Worm (Caenorhabditis elegans) whole organism, young adult: ENCODE results near the gene fbxa-160.

Experiments used
- B0019.2 ChIP-seq: fragments of 200-800 bp; sonication (Bioruptor generic); conservative IDR thresholded peaks from 2 replicates; pipeline ENCODE4 v1.3.6; 2022; ENCODE audit warnings: missing genetic modification reagents, missing genetic modification characterization, missing compliant biosample characterization
- B0035.1 ChIP-seq: sonication (generic microtip); optimal IDR thresholded peaks from 2 replicates; lab custom pipeline; 2016; ENCODE audit warnings: missing genetic modification characterization, mild to moderate bottlenecking, missing compliant biosample characterization, missing genotype, missing genetic modification reagents
- C17E4.6 ChIP-seq: fragments of 200-800 bp; sonication (Bioruptor generic); IDR thresholded peaks from 2 replicates; pipeline ENCODE4 v1.3.6; 2022; ENCODE audit warnings: missing genetic modification reagents, missing genetic modification characterization, missing compliant biosample characterization
- F39B2.1 ChIP-seq: fragments of 200-800 bp; sonication (Bioruptor generic); IDR thresholded peaks from 2 replicates; pipeline ENCODE4 v1.3.6; 2022; ENCODE audit warnings: missing genetic modification reagents, missing genetic modification characterization, missing compliant biosample characterization
- F52B5.7 ChIP-seq: sonication (generic microtip); optimal IDR thresholded peaks from 2 replicates; lab custom pipeline; 2016; ENCODE audit warnings: mild to moderate bottlenecking, missing genetic modification characterization, missing compliant biosample characterization
- F57A8.1 ChIP-seq: fragments of 200-800 bp; sonication (Bioruptor generic); optimal IDR thresholded peaks from 2 replicates; lab custom pipeline; 2018; ENCODE audit warnings: mild to moderate bottlenecking, missing genetic modification characterization, moderate library complexity, missing compliant biosample characterization
- F57C9.4 ChIP-seq: sonication (generic microtip); optimal IDR thresholded peaks from 2 replicates; lab custom pipeline; 2017; ENCODE audit warnings: mild to moderate bottlenecking, missing genetic modification characterization, missing compliant biosample characterization
- K12H6.12 ChIP-seq: fragments of 200-800 bp; sonication (Bioruptor generic); optimal IDR thresholded peaks from 2 replicates; lab custom pipeline; 2018; ENCODE audit warnings: mild to moderate bottlenecking, missing genetic modification characterization, missing compliant biosample characterization
- T07F8.4 ChIP-seq: sonication (generic microtip); optimal IDR thresholded peaks from 2 replicates; lab custom pipeline; 2016; ENCODE audit warnings: mild to moderate bottlenecking, missing genetic modification characterization, moderate library complexity, missing compliant biosample characterization
- Y56A3A.18 ChIP-seq: fragments of 200-800 bp; sonication (Bioruptor generic); IDR thresholded peaks from 2 replicates; pipeline ENCODE4 v1.3.6; 2022; ENCODE audit warnings: missing genetic modification reagents, missing genetic modification characterization, missing compliant biosample characterization
- ZK185.1 ChIP-seq: sonication (generic microtip); optimal IDR thresholded peaks from 2 replicates; lab custom pipeline; 2016; ENCODE audit warnings: mild to moderate bottlenecking, missing genetic modification characterization, missing compliant biosample characterization; ENCODE audit not compliant: poor library complexity, severe bottlenecking
- ama-1 ChIP-seq, 3 experiments: fragments of 150-350 bp in 1 of 3; sonication (generic microtip) in 2 of 3; optimal IDR thresholded peaks; 2 replicates each; lab custom pipeline; 2014 to 2018; ENCODE audit warnings: missing biosample characterization in 2 of 3, missing genetic modification characterization in 2 of 3, missing genetic modification reagents in 2 of 3
- athp-1 ChIP-seq: sonication (generic microtip); optimal IDR thresholded peaks from 2 replicates; lab custom pipeline; 2017; ENCODE audit warnings: mild to moderate bottlenecking, missing genetic modification characterization, missing compliant biosample characterization
- attf-3 ChIP-seq: fragments of 200-800 bp; sonication (Bioruptor generic); conservative IDR thresholded peaks from 2 replicates; pipeline ENCODE4 v1.3.6; 2022; ENCODE audit warnings: missing genetic modification reagents, missing genetic modification characterization, missing compliant biosample characterization
- attf-5 ChIP-seq: fragments of 200-800 bp; sonication (Bioruptor generic); optimal IDR thresholded peaks from 2 replicates; lab custom pipeline; 2018; ENCODE audit warnings: mild to moderate bottlenecking, missing genetic modification characterization, missing compliant biosample characterization
- attf-6 ChIP-seq: fragments of 200-800 bp; sonication (Bioruptor generic); IDR thresholded peaks from 2 replicates; pipeline ENCODE4 v1.3.6; 2022; ENCODE audit warnings: missing genetic modification reagents, missing genetic modification characterization, missing compliant biosample characterization
- bed-1 ChIP-seq: fragments of 200-800 bp; sonication (Bioruptor generic); IDR thresholded peaks from 2 replicates; pipeline ENCODE4 v1.3.6; 2022; ENCODE audit warnings: missing genetic modification reagents, missing genetic modification characterization, missing compliant biosample characterization
- ccch-3 ChIP-seq: fragments of 200-800 bp; sonication (Bioruptor generic); optimal IDR thresholded peaks from 2 replicates; lab custom pipeline; 2018; ENCODE audit warnings: mild to moderate bottlenecking, missing genetic modification characterization, missing compliant biosample characterization
- ceh-27 ChIP-seq: fragments of 200-800 bp; sonication (Bioruptor generic); optimal IDR thresholded peaks from 2 replicates; lab custom pipeline; 2018; ENCODE audit warnings: mild to moderate bottlenecking, missing genetic modification characterization, moderate library complexity, missing compliant biosample characterization
- ceh-91 ChIP-seq: fragments of 200-800 bp; sonication (Bioruptor generic); IDR thresholded peaks from 2 replicates; pipeline ENCODE4 v1.3.6; 2022; ENCODE audit warnings: missing genetic modification reagents, missing genetic modification characterization, missing compliant biosample characterization
- die-1 ChIP-seq: sonication (generic microtip); optimal IDR thresholded peaks from 2 replicates; lab custom pipeline; 2016; ENCODE audit warnings: missing genotype, mild to moderate bottlenecking, missing genetic modification characterization, missing compliant biosample characterization
- dpl-1 ChIP-seq: fragments of 150-350 bp; optimal IDR thresholded peaks from 2 replicates; lab custom pipeline; 2014; ENCODE audit warnings: missing biosample characterization, missing genetic modification reagents, missing genetic modification characterization
- egl-18 ChIP-seq: fragments of 200-800 bp; sonication (Bioruptor generic); IDR thresholded peaks from 2 replicates; pipeline ENCODE4 v1.3.6; 2022; ENCODE audit warnings: missing genetic modification reagents, missing genetic modification characterization, missing compliant biosample characterization
- gei-17 ChIP-seq: fragments of 200-800 bp; sonication (Bioruptor generic); optimal IDR thresholded peaks from 2 replicates; lab custom pipeline; 2018; ENCODE audit warnings: mild to moderate bottlenecking, missing genetic modification characterization, missing compliant biosample characterization
- hlh-12 ChIP-seq: sonication (generic microtip); optimal IDR thresholded peaks from 2 replicates; lab custom pipeline; 2016; ENCODE audit warnings: missing genetic modification characterization, missing compliant biosample characterization
- hmg-1.2 ChIP-seq: fragments of 200-800 bp; sonication (Bioruptor generic); IDR thresholded peaks from 2 replicates; pipeline ENCODE4 v1.3.6; 2022; ENCODE audit warnings: missing genetic modification reagents, missing genetic modification characterization, missing compliant biosample characterization
- hsf-1 ChIP-seq: fragments of 200-800 bp; sonication (Bioruptor generic); IDR thresholded peaks from 2 replicates; pipeline ENCODE4 v1.3.6; 2022; ENCODE audit warnings: missing genetic modification reagents, missing genetic modification characterization, missing compliant biosample characterization
- let-526 ChIP-seq: fragments of 200-800 bp; sonication (Bioruptor generic); IDR thresholded peaks from 2 replicates; pipeline ENCODE4 v1.3.6; 2022; ENCODE audit warnings: missing genetic modification reagents, missing genetic modification characterization, missing compliant biosample characterization
- lin-40 ChIP-seq: sonication (generic microtip); optimal IDR thresholded peaks from 2 replicates; lab custom pipeline; 2016; ENCODE audit warnings: missing genetic modification characterization, mild to moderate bottlenecking, missing compliant biosample characterization, missing genotype, missing genetic modification reagents
- lin-54 ChIP-seq: fragments of 200-800 bp; sonication (Bioruptor generic); optimal IDR thresholded peaks from 2 replicates; lab custom pipeline; 2018; ENCODE audit warnings: mild to moderate bottlenecking, missing genetic modification characterization, missing compliant biosample characterization
- madf-10 ChIP-seq: sonication (generic microtip); optimal IDR thresholded peaks from 2 replicates; lab custom pipeline; 2016; ENCODE audit warnings: mild to moderate bottlenecking, missing genetic modification characterization, missing compliant biosample characterization
- madf-8 ChIP-seq: fragments of 200-800 bp; sonication (Bioruptor generic); conservative IDR thresholded peaks from 2 replicates; pipeline ENCODE4 v1.3.6; 2022; ENCODE audit warnings: missing genetic modification reagents, missing genetic modification characterization, missing compliant biosample characterization
- mcd-1 ChIP-seq: fragments of 200-800 bp; sonication (Bioruptor generic); IDR thresholded peaks from 2 replicates; pipeline ENCODE4 v1.3.6; 2022; ENCODE audit warnings: missing genetic modification reagents, missing genetic modification characterization, missing compliant biosample characterization
- mel-28 ChIP-seq: sonication (generic microtip); optimal IDR thresholded peaks from 2 replicates; lab custom pipeline; 2016; ENCODE audit warnings: borderline replicate concordance, mild to moderate bottlenecking, missing genetic modification characterization, missing compliant biosample characterization
- mxl-1 ChIP-seq: sonication (generic microtip); optimal IDR thresholded peaks from 2 replicates; lab custom pipeline; 2016; ENCODE audit warnings: missing genetic modification characterization, missing compliant biosample characterization
- nfyb-1 ChIP-seq: fragments of 200-800 bp; sonication (Bioruptor generic); IDR thresholded peaks from 2 replicates; pipeline ENCODE4 v1.3.6; 2022; ENCODE audit warnings: missing genetic modification reagents, missing genetic modification characterization, missing compliant biosample characterization
- pbrm-1 ChIP-seq: fragments of 200-800 bp; sonication (Bioruptor generic); IDR thresholded peaks from 2 replicates; pipeline ENCODE4 v1.3.6; 2022; ENCODE audit warnings: missing genetic modification reagents, missing genetic modification characterization, missing compliant biosample characterization
- repo-1 ChIP-seq: sonication (generic microtip); optimal IDR thresholded peaks from 2 replicates; lab custom pipeline; 2017; ENCODE audit warnings: mild to moderate bottlenecking, missing genetic modification characterization, missing compliant biosample characterization
- snpc-3.4 ChIP-seq: sonication (generic microtip); optimal IDR thresholded peaks from 2 replicates; lab custom pipeline; 2017; ENCODE audit warnings: missing genetic modification characterization, mild to moderate bottlenecking, missing compliant biosample characterization, antibody characterized with exemption, moderate library complexity, missing genotype, missing genetic modification reagents
- snpc-4 ChIP-seq, 5 experiments: fragments of 150-350 bp in 1 of 5; sonication (generic microtip) in 4 of 5; optimal IDR thresholded peaks; 2 replicates each; lab custom pipeline; 2014 to 2018; ENCODE audit warnings: missing genetic modification characterization in 5 of 5, missing biosample characterization in 3 of 5, antibody characterized with exemption in 2 of 5, mild to moderate bottlenecking in 2 of 5, missing compliant biosample characterization in 2 of 5, missing genotype in 2 of 5, moderate library complexity in 2 of 5, missing genetic modification reagents in 1 of 5
- sptf-2 ChIP-seq: fragments of 200-800 bp; sonication (Bioruptor generic); optimal IDR thresholded peaks from 2 replicates; lab custom pipeline; 2018; ENCODE audit warnings: mild to moderate bottlenecking, missing genetic modification characterization, missing compliant biosample characterization
- tbx-9 ChIP-seq: sonication (generic microtip); optimal IDR thresholded peaks from 2 replicates; lab custom pipeline; 2016; ENCODE audit warnings: borderline replicate concordance, missing genetic modification characterization, inconsistent platforms, missing compliant biosample characterization
- tlf-1 ChIP-seq: fragments of 200-800 bp; sonication (Bioruptor generic); optimal IDR thresholded peaks from 2 replicates; lab custom pipeline; 2018; ENCODE audit warnings: mild to moderate bottlenecking, missing genetic modification characterization, missing compliant biosample characterization
- unc-130 ChIP-seq: sonication (generic microtip); optimal IDR thresholded peaks from 2 replicates; lab custom pipeline; 2016; ENCODE audit warnings: missing genetic modification reagents, missing genetic modification characterization, missing compliant biosample characterization

fbxa-160 gene

ce11 chrII:1657202-1657601 is 32.7 kb upstream of the fbxa-160 start, which contains the start of gene ZC204.12:
Gene ZC204.12 (minus strand): TSS chrII:1657302.
- TF ChIP-seq T07F8.4 (tag; lab: Kevin White, UChicago) (no peak), tbx-9 (tag; lab: Kevin White, UChicago) (no peak), hmg-1.2 (GFP tag; lab: Robert Waterston, UW) (no peak), nfyb-1 (GFP tag; lab: Robert Waterston, UW) (no peak), dpl-1 (no peak), F57A8.1 (no peak)

- TF ChIP-seq B0019.2 (GFP tag; lab: Robert Waterston, UW): no peak
- TF ChIP-seq egl-18: no peak
- no peak for TF ChIP-seq hlh-12 (tag; lab: Kevin White, UChicago)
- TF ChIP-seq gei-17 (GFP tag; lab: Kevin White, UChicago): no peak
- no peak for TF ChIP-seq snpc-4 (GFP tag; optimal IDR thresholded peaks at IDR 0.05; lab: Kevin White, UChicago)
- TF ChIP-seq snpc-4 (tag; optimal IDR thresholded peaks at IDR 0.05; lab: Kevin White, UChicago): no peak
- TF ChIP-seq F57C9.4 (tag; lab: Kevin White, UChicago): no peak
- no peak for TF ChIP-seq ccch-3 (GFP tag; lab: Kevin White, UChicago)
- no peak for TF ChIP-seq die-1 (tag; lab: Kevin White, UChicago)
- no peak for TF ChIP-seq ceh-27 (GFP tag; lab: Kevin White, UChicago)
- TF ChIP-seq F52B5.7 (tag; lab: Kevin White, UChicago): no peak
- TF ChIP-seq B0035.1 (tag; lab: Kevin White, UChicago): no peak
- TF ChIP-seq madf-10 (tag; lab: Kevin White, UChicago): no peak
- no peak for TF ChIP-seq lin-54 (GFP tag; lab: Kevin White, UChicago)
- TF ChIP-seq mxl-1: no peak
- TF ChIP-seq attf-6 (GFP tag; lab: Robert Waterston, UW): no peak
- TF ChIP-seq Y56A3A.18 (GFP tag; lab: Robert Waterston, UW): no peak
- no peak for TF ChIP-seq lin-40 (tag; lab: Kevin White, UChicago)
- TF ChIP-seq, all 124 proteins: peak for 0
These were observed 30.4 kb upstream of the fbxa-160 start, which contains the start of gene btb-12 for ce11 chrII:1654917-1655316. Gene btb-12 (plus strand): TSS chrII:1655217.

- TF ChIP-seq mel-28: no peak
- no peak for TF ChIP-seq tlf-1 (GFP tag; lab: Kevin White, UChicago)
- TF ChIP-seq attf-3 (GFP tag; lab: Robert Waterston, UW): no peak
- TF ChIP-seq hsf-1: no peak
- no peak for TF ChIP-seq mxl-1
- TF ChIP-seq ceh-91: no peak
- TF ChIP-seq mcd-1 (GFP tag; lab: Robert Waterston, UW): no peak
- no peak for TF ChIP-seq madf-8 (GFP tag; lab: Robert Waterston, UW)
- TF ChIP-seq F57A8.1: no peak
- no peak for TF ChIP-seq attf-6 (GFP tag; lab: Robert Waterston, UW)
- no peak for TF ChIP-seq pbrm-1 (GFP tag; lab: Robert Waterston, UW)
These were observed 28.9 kb upstream of the fbxa-160 start, which contains the start of gene fbxb-15 for ce11 chrII:1653397-1653796. Gene fbxb-15 (minus strand): TSS chrII:1653497.

ce11 chrII:1651804-1652203 is 27.3 kb upstream of the fbxa-160 start, which contains the start of gene fbxb-16:
Gene fbxb-16 (minus strand): TSS chrII:1651904.
- TF ChIP-seq ZK185.1 (tag; lab: Kevin White, UChicago) (no peak), attf-5 (GFP tag; lab: Kevin White, UChicago) (no peak), bed-1 (GFP tag; lab: Robert Waterston, UW) (no peak), repo-1 (tag; lab: Kevin White, UChicago) (no peak), C17E4.6 (GFP tag; lab: Robert Waterston, UW) (no peak), attf-6 (GFP tag; lab: Robert Waterston, UW) (no peak), athp-1 (tag; lab: Kevin White, UChicago) (no peak), ama-1 (optimal IDR thresholded peaks at IDR 0.05; lab: Kevin White, UChicago) (no peak), ama-1 (GFP tag; optimal IDR thresholded peaks at IDR 0.05; lab: Kevin White, UChicago) (no peak), K12H6.12 (no peak), unc-130 (GFP tag; lab: Kevin White, UChicago) (no peak), madf-10 (tag; lab: Kevin White, UChicago) (no peak), let-526 (no peak), F39B2.1 (GFP tag; lab: Robert Waterston, UW) (no peak), sptf-2 (no peak), snpc-3.4 (tag; lab: Kevin White, UChicago) (no peak), pbrm-1 (GFP tag; lab: Robert Waterston, UW) (no peak)
